Worm (Caenorhabditis elegans) whole organism, midembryonic: Measurements from ENCODE around the gene C25F9.10.

ENCODE experiments used
- T22C8.4 ChIP-seq: fragments of 200-800 bp; sonication (Bioruptor generic); IDR thresholded peaks from 2 replicates; pipeline ENCODE4 v1.3.6; 2022; ENCODE audit warnings: missing genetic modification characterization, missing compliant biosample characterization
- cog-1 ChIP-seq: sonication (generic microtip); optimal IDR thresholded peaks from 2 replicates; lab custom pipeline; 2016; ENCODE audit warnings: missing genetic modification characterization, missing compliant biosample characterization
- flt-1 ChIP-seq: fragments of 200-800 bp; sonication (Bioruptor generic); IDR thresholded peaks from 2 replicates; pipeline ENCODE4 v1.3.6; 2022; ENCODE audit warnings: missing genetic modification characterization, missing compliant biosample characterization
- klf-2 ChIP-seq: fragments of 200-800 bp; sonication (Bioruptor generic); conservative IDR thresholded peaks from 2 replicates; pipeline ENCODE4 v1.3.6; 2022; ENCODE audit warnings: missing genetic modification reagents, missing genetic modification characterization, missing compliant biosample characterization
- med-1 ChIP-seq: sonication (generic microtip); optimal IDR thresholded peaks from 2 replicates; lab custom pipeline; 2017; ENCODE audit warnings: missing genetic modification characterization, mild to moderate bottlenecking, missing compliant biosample characterization, antibody characterized with exemption, missing genetic modification reagents; ENCODE audit not compliant: insufficient read depth
- ref-1 ChIP-seq: fragments of 200-800 bp; sonication (Bioruptor generic); conservative IDR thresholded peaks from 2 replicates; pipeline ENCODE4 v1.3.6; 2022; ENCODE audit warnings: missing genetic modification reagents, missing genetic modification characterization, missing compliant biosample characterization
- tab-1 ChIP-seq: fragments of 200-800 bp; sonication (Bioruptor generic); IDR thresholded peaks from 2 replicates; pipeline ENCODE4 v1.3.6; 2022; ENCODE audit warnings: missing genetic modification characterization, missing compliant biosample characterization
- ztf-23 ChIP-seq: fragments of 200-800 bp; sonication (Bioruptor generic); IDR thresholded peaks from 2 replicates; pipeline ENCODE4 v1.3.6; 2022; ENCODE audit warnings: missing genetic modification reagents, missing genetic modification characterization, missing compliant biosample characterization
- ztf-29 ChIP-seq: fragments of 200-800 bp; sonication (Bioruptor generic); IDR thresholded peaks from 2 replicates; pipeline ENCODE4 v1.3.6; 2022; ENCODE audit warnings: missing genetic modification reagents, missing genetic modification characterization, missing compliant biosample characterization

The C25F9.10 gene

ce11 chrV:19432972-19433371, 27.4 kb downstream of the C25F9.10 start, which contains the start of gene C25F9.11:
Gene C25F9.11 (minus strand): TSS chrV:19433072.
- TF ChIP-seq tab-1 (GFP tag; lab: Robert Waterston, UW) (no peak), cog-1 (tag; lab: Kevin White, UChicago) (no peak), klf-2 (GFP tag; lab: Robert Waterston, UW) (no peak), med-1 (GFP tag; lab: Kevin White, UChicago) (no peak), ztf-29 (no peak), flt-1 (no peak), ref-1 (GFP tag; lab: Robert Waterston, UW) (no peak), ztf-23 (GFP tag; lab: Robert Waterston, UW) (no peak), T22C8.4 (GFP tag; lab: Robert Waterston, UW) (no peak)

DNA sequence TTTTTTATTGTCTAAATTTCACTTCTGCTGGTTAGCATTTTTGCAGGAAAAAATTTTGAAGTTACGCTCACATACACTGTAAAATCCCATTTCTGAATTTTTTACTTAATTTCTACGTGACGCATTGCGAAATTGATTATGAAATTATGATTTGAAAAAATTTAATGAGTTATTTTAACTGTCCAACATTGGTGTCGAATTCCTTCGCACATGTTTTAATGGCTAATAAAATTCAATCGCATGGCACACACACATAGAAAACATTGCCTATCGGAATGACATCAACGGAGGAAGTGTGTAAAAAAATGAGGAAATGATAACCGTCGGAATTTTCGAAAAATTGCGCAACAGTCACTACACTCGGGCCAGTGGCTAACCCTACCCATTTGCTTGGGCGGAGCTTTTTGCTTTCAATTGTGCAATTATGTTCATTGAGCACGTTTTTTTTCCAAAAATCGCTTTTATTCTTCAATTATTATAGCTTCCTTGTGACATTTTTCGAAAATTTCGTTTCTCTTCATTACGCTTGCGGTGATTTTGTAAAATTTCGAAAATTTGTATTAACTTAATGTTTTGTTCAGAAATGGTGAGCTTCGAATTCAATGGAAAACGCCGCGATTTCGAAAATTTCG, 28.4 kb downstream of the C25F9.10 start, which contains the start of gene C25F9.16:
C25F9.16 (plus strand) TSS at position 582 of the 632 bp plus-strand sequence.
- TF ChIP-seq flt-1, result no peak
- TF ChIP-seq ref-1 (GFP tag; lab: Robert Waterston, UW), result no peak
- TF ChIP-seq T22C8.4 (GFP tag; lab: Robert Waterston, UW), result no peak
- no peak for TF ChIP-seq med-1 (GFP tag; lab: Kevin White, UChicago)
- TF ChIP-seq tab-1 (GFP tag; lab: Robert Waterston, UW), result no peak
- TF ChIP-seq klf-2 (GFP tag; lab: Robert Waterston, UW), result no peak
- no peak for TF ChIP-seq ztf-29

ce11 chrV:19436307-19436706, 30.8 kb downstream of the C25F9.10 start, which contains the start of gene C25F9.14:
Gene C25F9.14 (plus strand): TSS chrV:19436484.
- TF ChIP-seq ztf-29 (no peak), klf-2 (GFP tag; lab: Robert Waterston, UW) (no peak)

DNA sequence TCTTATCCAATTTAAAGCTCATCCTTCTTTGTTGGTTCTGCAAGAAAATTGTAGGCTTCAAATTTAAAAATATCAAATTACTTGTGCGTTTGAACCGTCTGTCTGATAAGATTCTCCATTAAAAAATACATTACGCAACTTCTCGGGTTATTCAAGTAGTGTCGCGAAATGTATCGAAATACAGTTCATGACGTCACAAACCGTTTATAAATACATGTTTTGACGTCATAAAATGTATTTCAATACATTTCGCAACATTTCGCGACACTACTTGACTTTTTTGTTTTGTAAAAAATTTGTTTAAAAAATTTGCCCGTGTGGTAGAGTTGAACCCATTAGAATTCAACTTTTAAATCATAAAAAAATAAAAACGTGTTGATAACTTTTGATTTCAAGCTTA, 38.1 kb downstream of the C25F9.10 start:
- TF ChIP-seq klf-2 (GFP tag; lab: Robert Waterston, UW) (no peak), ref-1 (GFP tag; lab: Robert Waterston, UW) (no peak), flt-1 (no peak), ztf-23 (GFP tag; lab: Robert Waterston, UW) (no peak), ztf-29 (no peak), med-1 (GFP tag; lab: Kevin White, UChicago) (no peak), T22C8.4 (GFP tag; lab: Robert Waterston, UW) (no peak)

DNA sequence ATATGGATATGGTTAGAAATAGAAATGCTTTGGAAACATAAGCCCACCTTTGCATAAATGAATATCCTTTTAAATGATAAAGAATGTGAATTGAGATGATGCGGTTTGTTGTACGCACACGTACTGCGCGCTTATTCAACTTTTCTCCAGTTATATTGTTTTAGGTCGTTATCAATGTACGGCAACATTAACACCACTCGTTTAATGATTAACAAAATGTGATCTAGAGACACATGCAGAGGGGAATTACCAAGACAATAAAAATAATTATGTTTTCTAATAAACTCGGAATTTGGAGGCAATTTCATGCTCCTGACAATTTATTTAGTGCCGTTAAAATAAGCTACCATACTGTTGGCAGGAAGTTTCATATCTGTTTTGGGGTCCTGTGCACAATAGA, 39.9 kb downstream of the C25F9.10 start, which contains the start of gene M04C3.1:
M04C3.1 (minus strand) TSS at position 164 of the 400 bp plus-strand sequence.
- no peak for TF ChIP-seq klf-2 (GFP tag; lab: Robert Waterston, UW)

DNA sequence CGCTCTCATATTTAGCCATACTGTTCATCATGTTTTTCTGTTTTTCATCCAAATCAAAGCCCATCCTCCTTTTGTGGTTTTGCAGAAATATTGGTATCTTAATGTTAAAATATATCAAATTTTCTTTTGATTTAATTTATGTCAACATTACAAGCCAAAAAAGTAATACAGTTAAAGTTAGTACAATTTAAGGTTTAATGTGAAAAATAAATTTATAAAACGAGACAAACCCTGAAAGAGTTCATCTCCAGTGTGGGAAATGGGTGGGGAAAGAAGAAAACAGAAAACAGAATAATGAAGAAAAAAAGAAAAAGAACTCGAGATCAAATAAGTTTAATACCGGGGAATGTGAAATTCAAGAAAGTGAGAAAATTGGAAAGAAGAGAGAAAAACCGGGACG, 43.3 kb downstream of the C25F9.10 start, which contains the start of gene M04C3.2:
M04C3.2 (minus strand) TSS at position 101 of the 400 bp plus-strand sequence.
- TF ChIP-seq klf-2 (GFP tag; lab: Robert Waterston, UW) (no peak), T22C8.4 (GFP tag; lab: Robert Waterston, UW) (no peak), cog-1 (tag; lab: Kevin White, UChicago) (no peak), ztf-29 (no peak), med-1 (GFP tag; lab: Kevin White, UChicago) (no peak), ref-1 (GFP tag; lab: Robert Waterston, UW) (no peak), ztf-23 (GFP tag; lab: Robert Waterston, UW) (no peak), flt-1 (no peak), tab-1 (GFP tag; lab: Robert Waterston, UW) (no peak)

ce11 chrV:19449544-19449943, 44.0 kb downstream of the C25F9.10 start, which contains the start of gene M04C3.5:
Gene M04C3.5 (plus strand): TSS chrV:19449733.
- TF ChIP-seq med-1 (GFP tag; lab: Kevin White, UChicago) (no peak), klf-2 (GFP tag; lab: Robert Waterston, UW) (no peak), cog-1 (tag; lab: Kevin White, UChicago) (no peak), flt-1 (no peak), ztf-23 (GFP tag; lab: Robert Waterston, UW) (no peak), T22C8.4 (GFP tag; lab: Robert Waterston, UW) (no peak), tab-1 (GFP tag; lab: Robert Waterston, UW) (no peak), ref-1 (GFP tag; lab: Robert Waterston, UW) (no peak), ztf-29 (no peak)

DNA sequence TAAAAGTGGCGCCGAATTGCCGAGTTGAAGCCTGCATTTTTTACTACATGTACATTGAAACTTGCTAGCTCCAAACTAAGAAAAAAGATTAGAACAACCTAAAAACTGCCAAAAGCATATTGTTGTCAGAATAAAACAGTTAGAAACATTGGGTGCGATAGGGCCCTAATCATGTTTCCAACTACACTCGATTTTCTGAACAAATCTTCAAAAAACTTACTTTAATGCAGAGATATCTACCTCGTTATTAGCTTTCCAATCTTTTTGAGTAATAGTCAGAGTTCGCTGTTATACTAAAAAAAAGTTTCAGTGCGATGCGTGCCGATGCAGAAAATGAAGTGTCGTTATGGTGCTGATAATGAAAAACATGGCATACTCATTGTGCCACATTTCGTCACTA, 50.1 kb downstream of the C25F9.10 start, which contains the start of the genes Y43F8B.13 and Y43F8B.14:
Y43F8B.13 (plus strand) TSS at position 301 of the 400 bp plus-strand sequence.
Y43F8B.14 (minus strand) TSS at position 322 of the 400 bp plus-strand sequence.
- TF ChIP-seq cog-1 (tag; lab: Kevin White, UChicago), result no peak
- TF ChIP-seq med-1 (GFP tag; lab: Kevin White, UChicago), result no peak
- no peak for TF ChIP-seq T22C8.4 (GFP tag; lab: Robert Waterston, UW)
- TF ChIP-seq tab-1 (GFP tag; lab: Robert Waterston, UW), result no peak
- no peak for TF ChIP-seq ref-1 (GFP tag; lab: Robert Waterston, UW)
- TF ChIP-seq ztf-29, result no peak
- TF ChIP-seq flt-1, result no peak
- TF ChIP-seq ztf-23 (GFP tag; lab: Robert Waterston, UW), result no peak
- no peak for TF ChIP-seq klf-2 (GFP tag; lab: Robert Waterston, UW)
